Fruit fly (Drosophila melanogaster) Kc167 (cell line): ENCODE data around the gene ovo.

ENCODE experiments used
- Myc ChIP-seq: fragments of >200 bp; optimal IDR thresholded peaks from 2 replicates; lab custom pipeline; 2017; ENCODE audit warnings: missing external identifiers
- psq ChIP-seq: fragments of >200 bp; optimal IDR thresholded peaks from 2 replicates; lab custom pipeline; 2017; ENCODE audit warnings: missing external identifiers
- ttk ChIP-seq: sonication (Bioruptor generic); optimal IDR thresholded peaks from 2 replicates; lab custom pipeline; 2017; ENCODE audit warnings: missing external identifiers

dm6 chrX:5094387-5094786 lies 46.3 kb downstream of the ovo start:
- no peak for TF ChIP-seq Myc
- no peak for TF ChIP-seq ttk (lab: Kevin White, UChicago)
- TF ChIP-seq psq (lab: Kevin White, UChicago) = no peak
